Worm (Caenorhabditis elegans): Measurements from ENCODE around the gene flap-1.
A peak's percentile ranks its signal among the peaks of the same experiment; 100 is the strongest.

flap-1 gene

ce11 chrIII:6895166-6895565, 33.5 kb downstream of the flap-1 start:
- peak; percentile 44 for TF ChIP-seq unc-55 (GFP tag; optimal IDR thresholded peaks at IDR 0.05)
- TF ChIP-seq elt-2 (tag; optimal IDR thresholded peaks at IDR 0.05): peak; percentile 68
- no peak for TF ChIP-seq ceh-30 (tag; optimal IDR thresholded peaks at IDR 0.05)
- TF ChIP-seq fkh-10 (GFP tag; optimal IDR thresholded peaks at IDR 0.05): no peak
- peak; percentile 57 for TF ChIP-seq ceh-18 (tag; optimal IDR thresholded peaks at IDR 0.05)
- no peak for TF ChIP-seq madf-2 (tag; optimal IDR thresholded peaks at IDR 0.05)
- peak; percentile 19 for TF ChIP-seq nfya-1 (tag; optimal IDR thresholded peaks at IDR 0.05)
- TF ChIP-seq ttx-3 (tag; optimal IDR thresholded peaks at IDR 0.05): no peak
- no peak for TF ChIP-seq C38D4.7 (GFP tag; optimal IDR thresholded peaks at IDR 0.05)
- no peak for TF ChIP-seq pha-4 (tag; optimal IDR thresholded peaks at IDR 0.05)
- TF ChIP-seq ceh-22 (tag; optimal IDR thresholded peaks at IDR 0.05): no peak

ce11 chrIII:6891560-6891959, 37.1 kb downstream of the flap-1 start, which contains the start of gene K04C2.5:
Gene K04C2.5, minus strand, starts transcription at chrIII:6891660.
- TF ChIP-seq K09A11.1 (tag; optimal IDR thresholded peaks at IDR 0.05; ENCODE audit: insufficient read depth) (no peak), F13H6.1 (tag; optimal IDR thresholded peaks at IDR 0.05) (no peak), elt-4 (tag; optimal IDR thresholded peaks at IDR 0.05) (no peak), sdc-2 (tag; optimal IDR thresholded peaks at IDR 0.05) (no peak), hlh-8 (tag; optimal IDR thresholded peaks at IDR 0.05) (no peak), nhr-11 (tag; optimal IDR thresholded peaks at IDR 0.05) (no peak), hlh-30 (tag; optimal IDR thresholded peaks at IDR 0.05; ENCODE audit: insufficient read depth) (no peak), ahr-1 (tag; optimal IDR thresholded peaks at IDR 0.05) (no peak), unc-86 (tag; optimal IDR thresholded peaks at IDR 0.05) (no peak), ceh-2 (tag; optimal IDR thresholded peaks at IDR 0.05) (no peak), ceh-30 (tag; optimal IDR thresholded peaks at IDR 0.05) (no peak), fkh-10 (GFP tag; optimal IDR thresholded peaks at IDR 0.05) (no peak), elt-2 (tag; optimal IDR thresholded peaks at IDR 0.05) (no peak), hlh-13 (GFP tag; optimal IDR thresholded peaks at IDR 0.05) (no peak), ceh-34 (tag; optimal IDR thresholded peaks at IDR 0.05) (no peak), ets-4 (tag; optimal IDR thresholded peaks at IDR 0.05) (no peak), C08G9.2 (tag; optimal IDR thresholded peaks at IDR 0.05) (no peak)

ce11 chrIII:6888999-6889824, 39.4 kb downstream of the flap-1 start, which contains the start of the genes brd-1 and K04C2.2:
Gene brd-1, minus strand, starts transcription at chrIII:6889504.
Gene K04C2.2, plus strand, starts transcription at chrIII:6889774.
- TF ChIP-seq F13H6.1 (tag; optimal IDR thresholded peaks at IDR 0.05) (no peak), sdc-2 (tag; optimal IDR thresholded peaks at IDR 0.05) (no peak), unc-55 (GFP tag; optimal IDR thresholded peaks at IDR 0.05) (no peak), hlh-6 (tag; optimal IDR thresholded peaks at IDR 0.05) (no peak), hlh-15 (tag; optimal IDR thresholded peaks at IDR 0.05) (no peak), pax-1 (tag; optimal IDR thresholded peaks at IDR 0.05) (no peak), K09A11.1 (tag; optimal IDR thresholded peaks at IDR 0.05; ENCODE audit: insufficient read depth) (no peak), elt-2 (tag; optimal IDR thresholded peaks at IDR 0.05) (no peak), lin-11 (tag; optimal IDR thresholded peaks at IDR 0.05) (no peak), dmd-4 (tag; optimal IDR thresholded peaks at IDR 0.05; ENCODE audit: borderline replicate concordance) (no peak), sox-2 (GFP tag; IDR thresholded peaks at IDR 0.05) (no peak), fkh-10 (GFP tag; optimal IDR thresholded peaks at IDR 0.05) (no peak), zip-5 (tag; optimal IDR thresholded peaks at IDR 0.05) (no peak), nfya-1 (tag; optimal IDR thresholded peaks at IDR 0.05) (no peak), fkh-6 (tag; optimal IDR thresholded peaks at IDR 0.05) (no peak), ceh-18 (tag; optimal IDR thresholded peaks at IDR 0.05) (no peak), Y22D7AL.16 (tag; optimal IDR thresholded peaks at IDR 0.05) (no peak), unc-86 (tag; optimal IDR thresholded peaks at IDR 0.05) (no peak), sox-4 (tag; optimal IDR thresholded peaks at IDR 0.05) (no peak), tbx-2 (tag; optimal IDR thresholded peaks at IDR 0.05) (no peak)

Measured in whole organism, late embryonic.